Worm (Caenorhabditis elegans) whole organism, L2 larva: ENCODE measurements around the gene K08F4.5.

ENCODE experiments used
- ceh-16 ChIP-seq: fragments of 150-350 bp; optimal IDR thresholded peaks from 2 replicates; lab custom pipeline; 2014; ENCODE audit warnings: missing biosample characterization, missing genetic modification characterization
- elt-3 ChIP-seq: sonication (generic microtip); optimal IDR thresholded peaks from 2 replicates; lab custom pipeline; 2017; ENCODE audit warnings: missing biosample characterization, missing genetic modification characterization
- fos-1 ChIP-seq: fragments of 150-350 bp; optimal IDR thresholded peaks from 2 replicates; lab custom pipeline; 2014; ENCODE audit warnings: missing biosample characterization, missing genetic modification characterization
- lsy-2 ChIP-seq, 2 experiments: fragments of 150-350 bp in 1 of 2; sonication (generic microtip) in 1 of 2; optimal IDR thresholded peaks; 2 replicates each; lab custom pipeline; 2014 to 2017; ENCODE audit warnings: missing biosample characterization in 2 of 2, missing genetic modification characterization in 2 of 2
- nhr-12 ChIP-seq: fragments of 150-350 bp; optimal IDR thresholded peaks from 2 replicates; lab custom pipeline; 2014; ENCODE audit warnings: missing biosample characterization, missing genetic modification characterization
- nhr-237 ChIP-seq: fragments of 150-350 bp; optimal IDR thresholded peaks from 2 replicates; lab custom pipeline; 2014; ENCODE audit warnings: missing biosample characterization, missing genetic modification characterization
- nhr-25 ChIP-seq: fragments of 150-350 bp; sonication (generic microtip); optimal IDR thresholded peaks from 3 replicates; lab custom pipeline; 2014; ENCODE audit warnings: missing biosample characterization, missing genetic modification characterization

ce11 chrIV:10180133-10180749, 44.5 kb upstream of the K08F4.5 start, which contains the start of gene gta-1:
- TF ChIP-seq nhr-25 (tag; lab: Kevin White, UChicago) (no peak), nhr-237 (no peak), fos-1 (tag; lab: Kevin White, UChicago) (no peak), nhr-12 (no peak), lsy-2 (tag; optimal IDR thresholded peaks at IDR 0.05; lab: Kevin White, UChicago) (peak in 1 of 2 experiments; percentile 34), elt-3 (no peak), ceh-16 (tag; lab: Kevin White, UChicago) (no peak)
